Fruit fly (Drosophila melanogaster): ENCODE results near the gene RhoGAP92B.
A peak's percentile ranks its signal among the peaks of the same experiment; 100 is the strongest.

RhoGAP92B gene

DNA sequence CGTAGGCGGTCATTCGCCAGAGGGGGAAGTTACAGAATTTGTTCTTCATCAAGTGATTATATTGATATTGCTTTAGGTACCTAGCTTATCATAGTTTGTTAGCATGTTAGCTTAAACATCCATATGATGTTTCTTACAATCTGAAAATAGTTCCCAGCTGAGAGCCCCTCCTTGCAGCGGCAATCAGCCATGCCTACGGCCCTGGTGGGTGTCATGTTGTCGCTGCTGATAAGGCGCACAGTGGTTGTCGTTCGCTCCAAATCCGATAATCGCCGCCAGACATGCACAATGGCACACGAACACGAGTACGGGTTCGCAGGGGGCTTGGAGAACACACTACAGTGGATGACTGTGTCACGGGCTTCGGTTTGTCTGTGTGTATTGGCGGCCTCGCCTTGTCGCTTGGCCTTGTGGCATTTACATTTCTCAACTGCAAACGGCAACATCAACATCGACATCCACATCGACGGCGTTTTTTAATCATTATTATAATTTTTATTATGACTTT lies 1.0 kb downstream of the RhoGAP92B start (continued):
- TF ChIP-seq CG4707 (GFP tag; optimal IDR thresholded peaks at IDR 0.05) (peak; percentile 98), CG2202 (tag; optimal IDR thresholded peaks at IDR 0.05) (peak; percentile 28), CG34422 (GFP tag; IDR thresholded peaks at IDR 0.05) (peak; percentile 85), CG12071 (GFP tag; optimal IDR thresholded peaks at IDR 0.05) (peak; percentile 78), gsb-n (tag; optimal IDR thresholded peaks at IDR 0.05) (peak; percentile 23), tup (GFP tag; optimal IDR thresholded peaks at IDR 0.05) (peak; percentile 47), dimm (GFP tag; IDR thresholded peaks at IDR 0.05) (peak; percentile 31; the same call in 1 of the 2 replicates), CG12104 (GFP tag; optimal IDR thresholded peaks at IDR 0.05) (peak; percentile 53), lmd (GFP tag; IDR thresholded peaks at IDR 0.05) (peak; percentile 89), CG8089 (GFP tag; optimal IDR thresholded peaks at IDR 0.05) (peak; percentile 44), sisA (GFP tag; IDR thresholded peaks at IDR 0.05) (peak; percentile 73), eve (GFP tag; optimal IDR thresholded peaks at IDR 0.05) (no peak), CG4854 (GFP tag; optimal IDR thresholded peaks at IDR 0.05) (peak; percentile 19), MESR4 (GFP tag; optimal IDR thresholded peaks at IDR 0.05) (peak; percentile 2), prd (optimal IDR thresholded peaks at IDR 0.05) (no peak), prd (GFP tag; IDR thresholded peaks at IDR 0.05) (peak; percentile 85), CG15269 (tag; optimal IDR thresholded peaks at IDR 0.05) (peak; percentile 83), az2 (GFP tag; optimal IDR thresholded peaks at IDR 0.05) (peak; percentile 79), NC2α (GFP tag; optimal IDR thresholded peaks at IDR 0.05) (peak; percentile 28), croc (GFP tag; conservative IDR thresholded peaks at IDR 0.05) (peak; percentile 50; the same call in 2 of the 3 replicates), CG2889 (GFP tag; IDR thresholded peaks at IDR 0.05) (peak; percentile 48; the same call in 2 of the 3 replicates), CG18599 (GFP tag; optimal IDR thresholded peaks at IDR 0.05) (peak; percentile 92), CG31388 (GFP tag; optimal IDR thresholded peaks at IDR 0.05) (no peak), CG3163 (GFP tag; optimal IDR thresholded peaks at IDR 0.05) (no peak), CG10274 (GFP tag; optimal IDR thresholded peaks at IDR 0.05) (peak; percentile 65), Dbx (GFP tag; IDR thresholded peaks at IDR 0.05) (peak; percentile 88), eyg (GFP tag; optimal IDR thresholded peaks at IDR 0.05) (peak; percentile 27), rib (GFP tag; IDR thresholded peaks at IDR 0.05) (peak; percentile 73), Dll (GFP tag; IDR thresholded peaks at IDR 0.05; ENCODE audit: partially characterized antibody) (peak; percentile 11; the same call in 1 of the 4 replicates), CrebB (tag; optimal IDR thresholded peaks at IDR 0.05) (peak; percentile 67), CG32767 (GFP tag; IDR thresholded peaks at IDR 0.05) (peak; percentile 62; the same call in 1 of the 2 replicates), Mrtf (GFP tag; IDR thresholded peaks at IDR 0.05) (peak; percentile 83), CG6175 (GFP tag; IDR thresholded peaks at IDR 0.05) (peak; percentile 48; the same call in 1 of the 3 replicates), salm (tag; optimal IDR thresholded peaks at IDR 0.05) (no peak), vvl (GFP tag; IDR thresholded peaks at IDR 0.05) (peak; percentile 89), CG31441 (GFP tag; IDR thresholded peaks at IDR 0.05) (peak; percentile 82), CG7357 (GFP tag; IDR thresholded peaks at IDR 0.05) (peak; percentile 34; the same call in 1 of the 3 replicates), CG8924 (tag; optimal IDR thresholded peaks at IDR 0.05) (peak; percentile 70), nom (GFP tag; optimal IDR thresholded peaks at IDR 0.05) (peak; percentile 60), dati (GFP tag; IDR thresholded peaks at IDR 0.05) (0 out of 2 replicates have a peak, but pooled peaks have one; percentile 10), Vsx1 (GFP tag; optimal IDR thresholded peaks at IDR 0.05) (peak; percentile 23), Hsf (GFP tag; optimal IDR thresholded peaks at IDR 0.05) (peak; percentile 81), CG1024 (GFP tag; IDR thresholded peaks at IDR 0.05) (peak; percentile 43; the same call in 1 of the 2 replicates), Lim3 (GFP tag; IDR thresholded peaks at IDR 0.05) (peak; percentile 46; the same call in 1 of the 2 replicates), sug (tag; optimal IDR thresholded peaks at IDR 0.05) (peak; percentile 98), CG15696 (tag; optimal IDR thresholded peaks at IDR 0.05) (peak; percentile 33), Drgx (GFP tag; IDR thresholded peaks at IDR 0.05) (peak; percentile 84), Dek (tag; optimal IDR thresholded peaks at IDR 0.05) (peak; percentile 59), Deaf1 (tag; optimal IDR thresholded peaks at IDR 0.05) (peak; percentile 52), Hr51 (GFP tag; optimal IDR thresholded peaks at IDR 0.05) (peak; percentile 72 to 85)

Measured in whole organism, embryonic.